Fruit fly (Drosophila melanogaster) Kc167 (cell line): ENCODE results near the gene nerfin-1.

Source experiments
- Myc ChIP-seq: fragments of >200 bp; optimal IDR thresholded peaks from 2 replicates; lab custom pipeline; 2017; ENCODE audit warnings: missing external identifiers
- Sin3A ChIP-seq: fragments of >200 bp; optimal IDR thresholded peaks from 2 replicates; lab custom pipeline; 2018; ENCODE audit warnings: missing external identifiers
- h ChIP-seq: fragments of >200 bp; optimal IDR thresholded peaks from 3 replicates; lab custom pipeline; 2018; ENCODE audit warnings: missing external identifiers
- insv ChIP-seq: fragments of >200 bp; optimal IDR thresholded peaks from 3 replicates; lab custom pipeline; 2018; ENCODE audit warnings: missing external identifiers

dm6 chr3L:888372-888771 is 20.5 kb upstream of the nerfin-1 start:
- TF ChIP-seq insv (lab: Kevin White, UChicago): no peak
- no peak for TF ChIP-seq Myc (lab: Kevin White, UChicago)
- TF ChIP-seq h: no peak
- TF ChIP-seq Sin3A (lab: Kevin White, UChicago): no peak
